Fruit fly (Drosophila melanogaster) whole organism, prepupa: ENCODE data around the gene Rcd7.

Experiments
- CG10631 ChIP-seq: fragments of 200-800 bp; sonication (Bioruptor generic); optimal IDR thresholded peaks from 2 replicates; lab custom pipeline; 2016; ENCODE audit warnings: missing biosample characterization, missing genetic modification characterization
- CG11762 ChIP-seq: fragments of 200-800 bp; sonication (Bioruptor generic); optimal IDR thresholded peaks from 3 replicates; lab custom pipeline; 2016; ENCODE audit warnings: missing biosample characterization, missing genetic modification characterization; ENCODE audit not compliant: insufficient read depth
- CG1621 ChIP-seq: fragments of 200-800 bp; sonication (Bioruptor generic); optimal IDR thresholded peaks from 3 replicates; lab custom pipeline; 2018; ENCODE audit warnings: missing biosample characterization, mild to moderate bottlenecking, missing genetic modification characterization
- CG16779 ChIP-seq: fragments of 200-800 bp; sonication (Bioruptor generic); optimal IDR thresholded peaks from 3 replicates; lab custom pipeline; 2017; ENCODE audit warnings: missing biosample characterization, mild to moderate bottlenecking, missing genetic modification characterization
- CG3032 ChIP-seq: fragments of 200-800 bp; optimal IDR thresholded peaks from 2 replicates; lab custom pipeline; 2019; ENCODE audit warnings: missing biosample characterization, mild to moderate bottlenecking, missing genetic modification characterization, moderate library complexity
- CG31627 ChIP-seq: fragments of 200-800 bp; sonication (Bioruptor generic); optimal IDR thresholded peaks from 3 replicates; lab custom pipeline; 2016; ENCODE audit warnings: missing biosample characterization, missing genetic modification characterization
- CG3919 ChIP-seq: fragments of 200-800 bp; sonication (Bioruptor generic); optimal IDR thresholded peaks from 3 replicates; lab custom pipeline; 2016; ENCODE audit warnings: missing biosample characterization, missing genetic modification characterization
- CG6163 ChIP-seq: fragments of 200-800 bp; sonication (Bioruptor generic); IDR thresholded peaks from 3 replicates; pipeline ENCODE4 v1.3.6; 2022; ENCODE audit warnings: missing biosample characterization, missing genetic modification characterization
- CG6276 ChIP-seq: fragments of 200-800 bp; sonication (Bioruptor generic); optimal IDR thresholded peaks from 2 replicates; lab custom pipeline; 2017; ENCODE audit warnings: missing biosample characterization, mild to moderate bottlenecking, missing genetic modification characterization
- CG7368 ChIP-seq: fragments of 200-800 bp; sonication (Bioruptor generic); optimal IDR thresholded peaks from 3 replicates; lab custom pipeline; 2016; ENCODE audit warnings: missing biosample characterization, missing genetic modification characterization
- CG8119 ChIP-seq: fragments of 200-800 bp; sonication (Bioruptor generic); IDR thresholded peaks from 3 replicates; pipeline ENCODE4 v1.3.6; 2022; ENCODE audit warnings: missing biosample characterization, missing genetic modification characterization
- CG8632 ChIP-seq: fragments of 200-800 bp; sonication (Bioruptor generic); optimal IDR thresholded peaks from 3 replicates; lab custom pipeline; 2016; ENCODE audit warnings: missing biosample characterization, missing genetic modification characterization
- CG9139 ChIP-seq: fragments of 200-800 bp; sonication (Bioruptor generic); optimal IDR thresholded peaks from 3 replicates; lab custom pipeline; 2017; ENCODE audit warnings: missing biosample characterization, mild to moderate bottlenecking, missing genetic modification characterization
- Eip75B ChIP-seq: fragments of 200-800 bp; sonication (Bioruptor generic); optimal IDR thresholded peaks from 3 replicates; lab custom pipeline; 2016; ENCODE audit warnings: missing biosample characterization, missing genetic modification characterization
- Eip93F ChIP-seq: fragments of 200-800 bp; sonication (Bioruptor generic); optimal IDR thresholded peaks from 2 replicates; lab custom pipeline; 2016; ENCODE audit warnings: missing biosample characterization, mild to moderate bottlenecking, missing genetic modification characterization
- Ets21C ChIP-seq: fragments of 200-800 bp; sonication (Bioruptor generic); optimal IDR thresholded peaks from 3 replicates; lab custom pipeline; 2016; ENCODE audit warnings: missing biosample characterization, missing genetic modification characterization
- Hr4 ChIP-seq: fragments of 200-800 bp; sonication (Bioruptor generic); optimal IDR thresholded peaks from 3 replicates; lab custom pipeline; 2016; ENCODE audit warnings: missing biosample characterization, missing genetic modification characterization
- Lpt ChIP-seq: fragments of 200-800 bp; sonication (Bioruptor generic); optimal IDR thresholded peaks from 3 replicates; lab custom pipeline; 2016; ENCODE audit warnings: missing biosample characterization, missing genetic modification characterization
- Met ChIP-seq: fragments of 200-800 bp; sonication (Bioruptor generic); optimal IDR thresholded peaks from 3 replicates; lab custom pipeline; 2016; ENCODE audit warnings: missing biosample characterization, missing genetic modification characterization
- OdsH ChIP-seq: fragments of 200-800 bp; sonication (Bioruptor generic); optimal IDR thresholded peaks from 3 replicates; lab custom pipeline; 2016; ENCODE audit warnings: missing biosample characterization, missing genetic modification characterization
- Smox ChIP-seq: fragments of 200-800 bp; sonication (Bioruptor generic); optimal IDR thresholded peaks from 3 replicates; lab custom pipeline; 2016; ENCODE audit warnings: missing biosample characterization, missing genetic modification characterization
- Sox14 ChIP-seq: fragments of 200-800 bp; sonication (Bioruptor generic); optimal IDR thresholded peaks from 3 replicates; lab custom pipeline; 2016; ENCODE audit warnings: missing biosample characterization, missing genetic modification characterization
- Sox15 ChIP-seq: fragments of 200-800 bp; sonication (Bioruptor generic); optimal IDR thresholded peaks from 3 replicates; lab custom pipeline; 2016; ENCODE audit warnings: missing biosample characterization, missing genetic modification characterization
- acj6 ChIP-seq: fragments of 200-800 bp; sonication (Bioruptor generic); optimal IDR thresholded peaks from 3 replicates; lab custom pipeline; 2016; ENCODE audit warnings: missing biosample characterization, missing genetic modification characterization
- cyc ChIP-seq: fragments of 200-800 bp; sonication (Bioruptor generic); optimal IDR thresholded peaks from 3 replicates; lab custom pipeline; 2016; ENCODE audit warnings: missing biosample characterization, missing genetic modification characterization
- dac ChIP-seq: fragments of 200-800 bp; sonication (Bioruptor generic); optimal IDR thresholded peaks from 2 replicates; lab custom pipeline; 2017; ENCODE audit warnings: missing biosample characterization, mild to moderate bottlenecking, missing genetic modification characterization
- dsx ChIP-seq: fragments of 200-800 bp; optimal IDR thresholded peaks from 3 replicates; lab custom pipeline; 2019; ENCODE audit warnings: missing biosample characterization, mild to moderate bottlenecking, missing genetic modification characterization, moderate library complexity; ENCODE audit not compliant: poor library complexity, severe bottlenecking
- esn ChIP-seq: fragments of 200-800 bp; sonication (Bioruptor generic); optimal IDR thresholded peaks from 2 replicates; lab custom pipeline; 2016; ENCODE audit warnings: missing biosample characterization, mild to moderate bottlenecking, missing genetic modification characterization, moderate library complexity
- fd59A ChIP-seq: fragments of 200-800 bp; sonication (Bioruptor generic); optimal IDR thresholded peaks from 2 replicates; lab custom pipeline; 2017; ENCODE audit warnings: missing biosample characterization, mild to moderate bottlenecking, missing genetic modification characterization, missing genetic modification reagents
- fkh ChIP-seq: fragments of 200-800 bp; sonication (Bioruptor generic); optimal IDR thresholded peaks from 3 replicates; lab custom pipeline; 2017; ENCODE audit warnings: missing biosample characterization, mild to moderate bottlenecking, missing genetic modification characterization, moderate library complexity
- lz ChIP-seq: fragments of 200-800 bp; sonication (Bioruptor generic); optimal IDR thresholded peaks from 3 replicates; lab custom pipeline; 2016; ENCODE audit warnings: missing biosample characterization, missing genetic modification characterization
- net ChIP-seq: fragments of 200-800 bp; sonication (Bioruptor generic); optimal IDR thresholded peaks from 3 replicates; lab custom pipeline; 2016; ENCODE audit warnings: missing biosample characterization, missing genetic modification characterization
- spab ChIP-seq: fragments of 200-800 bp; sonication (Bioruptor generic); optimal IDR thresholded peaks from 2 replicates; lab custom pipeline; 2017; ENCODE audit warnings: missing biosample characterization, mild to moderate bottlenecking, missing genetic modification characterization, missing genetic modification reagents
- ss ChIP-seq, 2 experiments: fragments of 200-800 bp; sonication (Bioruptor generic); optimal IDR thresholded peaks; 2 replicates in 1 of 2; 3 replicates in 1 of 2; lab custom pipeline; 2017 to 2018; ENCODE audit warnings: mild to moderate bottlenecking in 2 of 2, missing biosample characterization in 2 of 2, missing genetic modification characterization in 2 of 2, moderate library complexity in 1 of 2
- svp ChIP-seq: fragments of 200-800 bp; sonication (Bioruptor generic); peaks from one replicate; lab custom pipeline; 2016; ENCODE audit warnings: missing biosample characterization, missing genetic modification characterization
- topi ChIP-seq: fragments of 200-800 bp; sonication (Bioruptor generic); optimal IDR thresholded peaks from 3 replicates; lab custom pipeline; 2016; ENCODE audit warnings: missing biosample characterization, missing genetic modification characterization
- vri ChIP-seq: fragments of 200-800 bp; sonication (Bioruptor generic); optimal IDR thresholded peaks from 3 replicates; lab custom pipeline; 2016; ENCODE audit warnings: missing biosample characterization, mild to moderate bottlenecking, missing genetic modification characterization

Rcd7 gene

dm6 chr3L:19516547-19516946, 28.4 kb upstream of the Rcd7 start (continued):
- TF ChIP-seq CG31627 (GFP tag; lab: Kevin White, UChicago) (peak; percentile 75), acj6 (GFP tag; lab: Kevin White, UChicago) (peak; percentile 40), CG3919 (peak; percentile 70), ss (GFP tag; optimal IDR thresholded peaks at IDR 0.05; lab: Kevin White, UChicago) (no peak), dac (peak; percentile 32), CG8632 (GFP tag; lab: Kevin White, UChicago) (no peak), Sox15 (GFP tag; lab: Kevin White, UChicago) (peak; percentile 34), CG8119 (GFP tag; lab: Robert Waterston, UW) (no peak), CG6163 (peak; percentile 85), CG11762 (GFP tag; lab: Kevin White, UChicago) (peak; percentile 43), CG9139 (GFP tag; lab: Kevin White, UChicago) (no peak), cyc (GFP tag; lab: Kevin White, UChicago) (peak; percentile 82), topi (GFP tag; lab: Kevin White, UChicago) (peak; percentile 60), fd59A (GFP tag; lab: Kevin White, UChicago) (no peak), CG16779 (tag; lab: Kevin White, UChicago) (no peak), CG3032 (tag; lab: Kevin White, UChicago) (no peak), esn (no peak), CG7368 (GFP tag; lab: Kevin White, UChicago) (peak; percentile 55), lz (GFP tag; lab: Kevin White, UChicago) (peak; percentile 76), Ets21C (GFP tag; lab: Kevin White, UChicago) (peak; percentile 27), OdsH (GFP tag; lab: Kevin White, UChicago) (peak; percentile 64), net (peak; percentile 29), CG1621 (tag; lab: Kevin White, UChicago) (no peak), Met (GFP tag; lab: Kevin White, UChicago) (peak; percentile 36), spab (GFP tag; lab: Kevin White, UChicago) (no peak), CG6276 (GFP tag; lab: Kevin White, UChicago) (no peak), Eip75B (GFP tag; lab: Kevin White, UChicago) (peak; percentile 71), Lpt (no peak)

- TF ChIP-seq dsx (GFP tag; lab: Kevin White, UChicago) (no peak), esn (no peak)
These were observed 26.7 kb upstream of the Rcd7 start, which contains the start of gene Cpr76Ba for dm6 chr3L:19518232-19518631. TSS of gene Cpr76Ba (minus strand) at chr3L:19518332.

dm6 chr3L:19519349-19519748, 25.6 kb upstream of the Rcd7 start, which contains the start of gene Cpr76Bb:
TSS of gene Cpr76Bb (plus strand) at chr3L:19519649.
- TF ChIP-seq net (no peak), Sox14 (GFP tag; lab: Kevin White, UChicago) (no peak), CG10631 (GFP tag; lab: Kevin White, UChicago) (no peak), vri (GFP tag; lab: Kevin White, UChicago) (no peak), cyc (GFP tag; lab: Kevin White, UChicago) (no peak), Hr4 (no peak), OdsH (GFP tag; lab: Kevin White, UChicago) (no peak), Met (GFP tag; lab: Kevin White, UChicago) (no peak), CG3919 (no peak), svp (GFP tag; lab: Kevin White, UChicago) (no peak), fkh (GFP tag; lab: Kevin White, UChicago) (no peak), lz (GFP tag; lab: Kevin White, UChicago) (no peak), CG1621 (tag; lab: Kevin White, UChicago) (no peak), Eip93F (GFP tag; lab: Kevin White, UChicago) (no peak), Smox (GFP tag; lab: Kevin White, UChicago) (no peak), ss (GFP tag; optimal IDR thresholded peaks at IDR 0.05; lab: Kevin White, UChicago) (no peak), CG8632 (GFP tag; lab: Kevin White, UChicago) (no peak), dac (no peak)
